Worm (Caenorhabditis elegans): ENCODE data around the gene Y43C5B.2.
A peak's percentile ranks its signal among the peaks of the same experiment; 100 is the strongest.

Gene Y43C5B.2

DNA sequence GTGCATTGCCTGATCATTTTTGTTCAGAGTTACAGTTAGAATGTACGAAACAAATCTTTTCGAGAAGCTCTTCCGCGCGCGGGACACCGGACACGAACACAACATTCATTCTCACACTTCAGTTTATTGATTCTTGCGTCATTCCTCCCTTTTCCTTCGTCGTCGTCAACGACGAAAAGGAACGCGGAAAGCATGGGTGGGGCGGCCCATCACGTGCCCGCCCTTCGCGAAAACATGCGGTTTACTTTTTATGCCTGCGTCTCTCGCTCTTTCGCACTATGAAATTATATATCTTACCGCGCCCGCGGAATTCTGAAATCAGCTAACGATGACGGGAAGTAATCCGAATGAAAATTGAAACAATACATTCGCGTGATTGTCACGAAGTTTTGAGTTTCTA lies 28.5 kb upstream of the Y43C5B.2 start (continued):
- no peak for TF ChIP-seq madf-5 (GFP tag; IDR thresholded peaks at IDR 0.05)
- TF ChIP-seq ceh-32 (tag; optimal IDR thresholded peaks at IDR 0.05; ENCODE audit: poor library complexity): no peak
- no peak for TF ChIP-seq ztf-11 (tag; optimal IDR thresholded peaks at IDR 0.05)
- no peak for TF ChIP-seq pqm-1 (tag; optimal IDR thresholded peaks at IDR 0.05)
- peak; percentile 48; the same call in 1 of the 2 replicates for TF ChIP-seq egl-43 (GFP tag; IDR thresholded peaks at IDR 0.05)
- peak in 1 of 2 experiments; percentile 63 for TF ChIP-seq lsy-2 (tag; optimal IDR thresholded peaks at IDR 0.05)
- no peak for TF ChIP-seq fkh-10 (GFP tag; optimal IDR thresholded peaks at IDR 0.05)
- TF ChIP-seq lim-7 (GFP tag; IDR thresholded peaks at IDR 0.05): no peak
- TF ChIP-seq ceh-28 (tag; optimal IDR thresholded peaks at IDR 0.05): no peak
- TF ChIP-seq dpl-1 (GFP tag; optimal IDR thresholded peaks at IDR 0.05): peak; percentile 51
- no peak for TF ChIP-seq daf-12 (tag; optimal IDR thresholded peaks at IDR 0.05)
- no peak for TF ChIP-seq ZK546.5 (tag; optimal IDR thresholded peaks at IDR 0.05)
- peak; percentile 24 for TF ChIP-seq unc-130 (GFP tag; optimal IDR thresholded peaks at IDR 0.05)
- TF ChIP-seq php-3 (GFP tag; IDR thresholded peaks at IDR 0.05): no peak
- TF ChIP-seq R02D3.7 (tag; optimal IDR thresholded peaks at IDR 0.05): no peak
- no peak for TF ChIP-seq spr-3 (GFP tag; optimal IDR thresholded peaks at IDR 0.05)
- no peak for TF ChIP-seq ZK337.2 (GFP tag; IDR thresholded peaks at IDR 0.05)
- no peak for TF ChIP-seq sdz-12 (GFP tag; optimal IDR thresholded peaks at IDR 0.05)
- TF ChIP-seq dmd-9 (GFP tag; IDR thresholded peaks at IDR 0.05): no peak
- TF ChIP-seq jun-1 (tag; optimal IDR thresholded peaks at IDR 0.05): no peak
- no peak for TF ChIP-seq arid-1 (GFP tag; conservative IDR thresholded peaks at IDR 0.05)
- TF ChIP-seq rbr-2 (tag; optimal IDR thresholded peaks at IDR 0.05): peak; percentile 46
- TF ChIP-seq nhr-6 (tag; optimal IDR thresholded peaks at IDR 0.05): no peak
- no peak for TF ChIP-seq gei-8 (GFP tag; optimal IDR thresholded peaks at IDR 0.05)
- no peak for TF ChIP-seq lin-39 (tag; optimal IDR thresholded peaks at IDR 0.05)
- TF ChIP-seq snpc-1.2 (GFP tag; IDR thresholded peaks at IDR 0.05): no peak
- TF ChIP-seq daf-16 (GFP tag; optimal IDR thresholded peaks at IDR 0.05): peak in 1 of 2 experiments; percentile 29
- TF ChIP-seq daf-16 (tag; optimal IDR thresholded peaks at IDR 0.05): peak; percentile 44
- no peak for TF ChIP-seq T20F7.1 (GFP tag; optimal IDR thresholded peaks at IDR 0.05)
- TF ChIP-seq ceh-62 (tag; optimal IDR thresholded peaks at IDR 0.05): no peak
- no peak for TF ChIP-seq zag-1 (tag; optimal IDR thresholded peaks at IDR 0.05)
- peak; percentile 82 for TF ChIP-seq hlh-11 (tag; optimal IDR thresholded peaks at IDR 0.05)
- peak; percentile 94 for TF ChIP-seq mxl-3 (GFP tag; optimal IDR thresholded peaks at IDR 0.05)
- no peak for TF ChIP-seq daf-8 (GFP tag; IDR thresholded peaks at IDR 0.05)
- peak; percentile 61 for TF ChIP-seq ama-1 (optimal IDR thresholded peaks at IDR 0.05)
- TF ChIP-seq unc-62 (GFP tag; optimal IDR thresholded peaks at IDR 0.05 in 1 of 2): peak in 1 of 2 experiments; percentile 96
- no peak for TF ChIP-seq unc-62 (tag; optimal IDR thresholded peaks at IDR 0.05)
- no peak for TF ChIP-seq ceh-44 (GFP tag; IDR thresholded peaks at IDR 0.05)
- no peak for TF ChIP-seq vab-7 (GFP tag; IDR thresholded peaks at IDR 0.05)
- TF ChIP-seq tra-1 (GFP tag; IDR thresholded peaks at IDR 0.05): 0 out of 2 replicates have a peak, but pooled peaks have one; percentile 40
- 0 out of 2 replicates have a peak, but pooled peaks have one; percentile 4 for TF ChIP-seq F26F4.8 (GFP tag; conservative IDR thresholded peaks at IDR 0.05)
- TF ChIP-seq hlh-30 (tag; optimal IDR thresholded peaks at IDR 0.05; ENCODE audit: insufficient read depth): peak; percentile 98
- TF ChIP-seq mes-2 (tag; optimal IDR thresholded peaks at IDR 0.05; ENCODE audit: poor library complexity, severe bottlenecking): peak; percentile 21
- TF ChIP-seq nhr-102 (tag; optimal IDR thresholded peaks at IDR 0.05): no peak
- no peak for TF ChIP-seq nhr-77 (tag; optimal IDR thresholded peaks at IDR 0.05)
- TF ChIP-seq mdt-29 (GFP tag; IDR thresholded peaks at IDR 0.05): no peak
- no peak for TF ChIP-seq zip-2 (tag; optimal IDR thresholded peaks at IDR 0.05)
- no peak for TF ChIP-seq F44E2.7 (GFP tag; IDR thresholded peaks at IDR 0.05)
- TF ChIP-seq ces-1 (GFP tag; optimal IDR thresholded peaks at IDR 0.05): no peak
- TF ChIP-seq F37D6.2 (tag; optimal IDR thresholded peaks at IDR 0.05): peak; percentile 29
- no peak for TF ChIP-seq F10B5.3 (tag; optimal IDR thresholded peaks at IDR 0.05)
- no peak for TF ChIP-seq lin-29 (GFP tag; IDR thresholded peaks at IDR 0.05)
- TF ChIP-seq dmd-6 (GFP tag; IDR thresholded peaks at IDR 0.05): peak; percentile 51

Data from whole organism, L4 larva.